Fruit fly (Drosophila melanogaster): ENCODE measurements around the gene trol.
A peak's percentile ranks its signal among the peaks of the same experiment; 100 is the strongest.

trol gene

dm6 chrX:2545328-2545758 lies at the start of gene trol:
trol (minus strand) TSS chrX:2545427.
- TF ChIP-seq usp (GFP tag; optimal IDR thresholded peaks at IDR 0.05): no peak
- peak; percentile 88 for TF ChIP-seq Dll (optimal IDR thresholded peaks at IDR 0.05)
- no peak for TF ChIP-seq psq (optimal IDR thresholded peaks at IDR 0.05)
- TF ChIP-seq EcR (GFP tag; optimal IDR thresholded peaks at IDR 0.05): no peak

- no peak for TF ChIP-seq psq (optimal IDR thresholded peaks at IDR 0.05)
- TF ChIP-seq pan (optimal IDR thresholded peaks at IDR 0.05): no peak
- no peak for TF ChIP-seq EcR (GFP tag; optimal IDR thresholded peaks at IDR 0.05)
- TF ChIP-seq usp (GFP tag; optimal IDR thresholded peaks at IDR 0.05): no peak
- TF ChIP-seq Dll (optimal IDR thresholded peaks at IDR 0.05): no peak
- no peak for TF ChIP-seq CG8478 (optimal IDR thresholded peaks at IDR 0.05)
These were observed 48.5 kb upstream of the trol start for dm6 chrX:2593753-2594096.

dm6 chrX:2593094-2593752 lies 48.0 kb upstream of the trol start:
- TF ChIP-seq CG8478 (optimal IDR thresholded peaks at IDR 0.05): no peak
- no peak for TF ChIP-seq EcR (GFP tag; optimal IDR thresholded peaks at IDR 0.05)

- no peak for TF ChIP-seq EcR (GFP tag; optimal IDR thresholded peaks at IDR 0.05)
- no peak for TF ChIP-seq pan (optimal IDR thresholded peaks at IDR 0.05)
These were observed 47.0 kb upstream of the trol start for dm6 chrX:2592243-2592642.

- no peak for TF ChIP-seq psq (optimal IDR thresholded peaks at IDR 0.05)
- no peak for TF ChIP-seq Dll (optimal IDR thresholded peaks at IDR 0.05)
- no peak for TF ChIP-seq usp (GFP tag; optimal IDR thresholded peaks at IDR 0.05)
- no peak for TF ChIP-seq pan (optimal IDR thresholded peaks at IDR 0.05)
- no peak for TF ChIP-seq EcR (GFP tag; optimal IDR thresholded peaks at IDR 0.05)
- TF ChIP-seq CG8478 (optimal IDR thresholded peaks at IDR 0.05): no peak
These were observed 46.2 kb upstream of the trol start for dm6 chrX:2591315-2591999.

- TF ChIP-seq CG8478 (optimal IDR thresholded peaks at IDR 0.05) (no peak), psq (optimal IDR thresholded peaks at IDR 0.05) (no peak), Dll (optimal IDR thresholded peaks at IDR 0.05) (no peak), pan (optimal IDR thresholded peaks at IDR 0.05) (no peak), usp (GFP tag; optimal IDR thresholded peaks at IDR 0.05) (no peak), EcR (GFP tag; optimal IDR thresholded peaks at IDR 0.05) (no peak)
These were observed 45.4 kb upstream of the trol start for dm6 chrX:2590607-2591006.

- no peak for TF ChIP-seq pan (optimal IDR thresholded peaks at IDR 0.05)
- no peak for TF ChIP-seq usp (GFP tag; optimal IDR thresholded peaks at IDR 0.05)
- TF ChIP-seq Dll (optimal IDR thresholded peaks at IDR 0.05): no peak
- no peak for TF ChIP-seq CG8478 (optimal IDR thresholded peaks at IDR 0.05)
- no peak for TF ChIP-seq EcR (GFP tag; optimal IDR thresholded peaks at IDR 0.05)
- no peak for TF ChIP-seq psq (optimal IDR thresholded peaks at IDR 0.05)
These were observed 44.3 kb upstream of the trol start for dm6 chrX:2589446-2590038.

dm6 chrX:2588415-2589411 lies 43.5 kb upstream of the trol start, which contains the start of gene egh:
egh (plus strand) TSS chrX:2588503.
- no peak for TF ChIP-seq psq (optimal IDR thresholded peaks at IDR 0.05)
- peak; percentile 67 for TF ChIP-seq Dll (optimal IDR thresholded peaks at IDR 0.05)

dm6 chrX:2585716-2586082 lies 40.5 kb upstream of the trol start, which contains the start of gene wds:
wds (plus strand) TSS chrX:2585980.
- TF ChIP-seq Dll (optimal IDR thresholded peaks at IDR 0.05) (no peak), pan (optimal IDR thresholded peaks at IDR 0.05) (no peak), psq (optimal IDR thresholded peaks at IDR 0.05) (no peak), usp (GFP tag; optimal IDR thresholded peaks at IDR 0.05) (no peak), EcR (GFP tag; optimal IDR thresholded peaks at IDR 0.05) (no peak), CG8478 (optimal IDR thresholded peaks at IDR 0.05) (no peak)

dm6 chrX:2585055-2585715 lies 40.0 kb upstream of the trol start, which contains the start of gene CG13760:
CG13760 (minus strand) TSS chrX:2585699.
- TF ChIP-seq usp (GFP tag; optimal IDR thresholded peaks at IDR 0.05): no peak
- no peak for TF ChIP-seq EcR (GFP tag; optimal IDR thresholded peaks at IDR 0.05)
- no peak for TF ChIP-seq pan (optimal IDR thresholded peaks at IDR 0.05)
- TF ChIP-seq psq (optimal IDR thresholded peaks at IDR 0.05): no peak

dm6 chrX:2581793-2582503 lies 36.7 kb upstream of the trol start:
- TF ChIP-seq usp (GFP tag; optimal IDR thresholded peaks at IDR 0.05) (no peak), EcR (GFP tag; optimal IDR thresholded peaks at IDR 0.05) (no peak), psq (optimal IDR thresholded peaks at IDR 0.05) (no peak), CG8478 (optimal IDR thresholded peaks at IDR 0.05) (no peak), pan (optimal IDR thresholded peaks at IDR 0.05) (no peak), Dll (optimal IDR thresholded peaks at IDR 0.05) (no peak)

Data from whole organism.